Worm (Caenorhabditis elegans) whole organism, late embryonic: ENCODE results near the gene C26B9.6.

ENCODE experiments used
- K09A11.1 ChIP-seq: sonication (generic microtip); optimal IDR thresholded peaks from 2 replicates; lab custom pipeline; 2017; ENCODE audit warnings: antibody characterized with exemption, mild to moderate bottlenecking, missing genetic modification characterization, missing compliant biosample characterization; ENCODE audit not compliant: insufficient read depth
- che-1 ChIP-seq: sonication (generic microtip); optimal IDR thresholded peaks from 2 replicates; lab custom pipeline; 2016; ENCODE audit warnings: mild to moderate bottlenecking, missing genetic modification characterization, missing compliant biosample characterization
- fkh-10 ChIP-seq: fragments of 150-350 bp; optimal IDR thresholded peaks from 2 replicates; lab custom pipeline; 2014; ENCODE audit warnings: missing biosample characterization, missing genetic modification reagents, missing genetic modification characterization

- no peak for TF ChIP-seq K09A11.1 (tag; lab: Kevin White, UChicago)
- TF ChIP-seq che-1 (tag; lab: Kevin White, UChicago): no peak
- TF ChIP-seq fkh-10 (GFP tag; lab: Kevin White, UChicago): no peak
Measured at ce11 chrX:5382778-5383177, 47.5 kb upstream of the C26B9.6 start.
